Worm (Caenorhabditis elegans): ENCODE results near the gene C39B10.7.

The C39B10.7 gene

DNA sequence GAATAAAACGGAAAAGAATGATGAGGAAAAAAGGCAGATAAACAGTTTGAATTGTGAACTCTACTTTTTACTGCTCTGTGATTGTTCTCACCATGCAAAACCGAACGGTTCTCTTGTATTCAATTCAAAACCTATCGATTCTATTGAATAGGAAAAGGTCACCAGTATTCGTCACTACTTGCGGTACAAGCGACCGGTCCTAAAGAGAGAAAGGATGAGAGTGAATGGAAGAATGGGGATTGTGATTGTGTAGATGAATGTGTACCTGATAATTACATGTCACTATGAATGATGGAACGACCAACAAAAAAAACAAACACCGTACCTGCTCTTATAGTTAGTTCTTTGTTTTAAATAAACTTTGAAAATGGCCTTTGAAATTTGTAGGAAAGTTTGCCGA is 43.9 kb upstream of the C39B10.7 start:
- TF ChIP-seq zip-11 (GFP tag; IDR thresholded peaks at IDR 0.05) (no peak), tra-1 (GFP tag; IDR thresholded peaks at IDR 0.05) (no peak), Y105C5A.15 (GFP tag; IDR thresholded peaks at IDR 0.05) (no peak), mes-2 (tag; optimal IDR thresholded peaks at IDR 0.05; ENCODE audit: poor library complexity, severe bottlenecking) (peak; percentile 8)

ce11 chrX:10433863-10434262 is 42.8 kb upstream of the C39B10.7 start:
- TF ChIP-seq daf-8 (GFP tag; IDR thresholded peaks at IDR 0.05) (no peak), snpc-1.2 (GFP tag; IDR thresholded peaks at IDR 0.05) (no peak), tag-97 (GFP tag; IDR thresholded peaks at IDR 0.05) (no peak), T26A8.4 (GFP tag; IDR thresholded peaks at IDR 0.05) (no peak), saeg-2 (GFP tag; IDR thresholded peaks at IDR 0.05) (no peak), Y105C5A.15 (GFP tag; IDR thresholded peaks at IDR 0.05) (no peak), fos-1 (tag; optimal IDR thresholded peaks at IDR 0.05) (no peak), vab-7 (GFP tag; IDR thresholded peaks at IDR 0.05) (no peak), nhr-237 (tag; optimal IDR thresholded peaks at IDR 0.05) (no peak), mdl-1 (tag; optimal IDR thresholded peaks at IDR 0.05) (no peak), F26F4.8 (GFP tag; conservative IDR thresholded peaks at IDR 0.05) (no peak), pqm-1 (tag; optimal IDR thresholded peaks at IDR 0.05) (no peak)

ce11 chrX:10435492-10435939 is 41.2 kb upstream of the C39B10.7 start:
- no peak for TF ChIP-seq arid-1 (GFP tag; conservative IDR thresholded peaks at IDR 0.05)
- no peak for TF ChIP-seq daf-8 (GFP tag; IDR thresholded peaks at IDR 0.05)
- TF ChIP-seq nhr-111 (GFP tag; optimal IDR thresholded peaks at IDR 0.05): no peak
- TF ChIP-seq dmd-9 (GFP tag; IDR thresholded peaks at IDR 0.05): no peak
- no peak for TF ChIP-seq daf-19 (GFP tag; conservative IDR thresholded peaks at IDR 0.05)
- TF ChIP-seq nhr-41 (GFP tag; IDR thresholded peaks at IDR 0.05): no peak
- no peak for TF ChIP-seq madf-5 (GFP tag; IDR thresholded peaks at IDR 0.05)
- TF ChIP-seq ceh-82 (tag; optimal IDR thresholded peaks at IDR 0.05): no peak
- TF ChIP-seq zag-1 (tag; optimal IDR thresholded peaks at IDR 0.05): peak; percentile 29
- TF ChIP-seq spr-1 (tag; optimal IDR thresholded peaks at IDR 0.05): no peak
- peak; percentile 71 for TF ChIP-seq mxl-3 (GFP tag; optimal IDR thresholded peaks at IDR 0.05)
- no peak for TF ChIP-seq F44E2.7 (GFP tag; IDR thresholded peaks at IDR 0.05)
- TF ChIP-seq nhr-28 (tag; optimal IDR thresholded peaks at IDR 0.05): peak; percentile 61
- TF ChIP-seq duxl-1 (tag; optimal IDR thresholded peaks at IDR 0.05; ENCODE audit: poor library complexity): no peak
- no peak for TF ChIP-seq unc-130 (GFP tag; optimal IDR thresholded peaks at IDR 0.05)
- peak; percentile 41 for TF ChIP-seq ceh-28 (tag; optimal IDR thresholded peaks at IDR 0.05)
- TF ChIP-seq attf-4 (tag; optimal IDR thresholded peaks at IDR 0.05): no peak
- TF ChIP-seq lim-7 (GFP tag; IDR thresholded peaks at IDR 0.05): no peak
- peak; percentile 98 for TF ChIP-seq fkh-10 (GFP tag; optimal IDR thresholded peaks at IDR 0.05)
- peak; percentile 84 for TF ChIP-seq mep-1 (tag; optimal IDR thresholded peaks at IDR 0.05)
- no peak for TF ChIP-seq lin-1 (GFP tag; IDR thresholded peaks at IDR 0.05)
- peak; percentile 79 for TF ChIP-seq rbr-2 (tag; optimal IDR thresholded peaks at IDR 0.05)
- no peak for TF ChIP-seq F49E8.2 (tag; optimal IDR thresholded peaks at IDR 0.05; ENCODE audit: borderline replicate concordance)
- TF ChIP-seq lin-39 (tag; optimal IDR thresholded peaks at IDR 0.05): no peak
- TF ChIP-seq zfp-3 (GFP tag; conservative IDR thresholded peaks at IDR 0.05): no peak
- TF ChIP-seq snpc-4 (tag; optimal IDR thresholded peaks at IDR 0.05): no peak
- TF ChIP-seq zip-2 (tag; optimal IDR thresholded peaks at IDR 0.05): no peak
- TF ChIP-seq hif-1 (tag; optimal IDR thresholded peaks at IDR 0.05): peak in 1 of 2 experiments; percentile 62
- no peak for TF ChIP-seq ZK337.2 (GFP tag; IDR thresholded peaks at IDR 0.05)
- no peak for TF ChIP-seq nhr-6 (tag; optimal IDR thresholded peaks at IDR 0.05)
- TF ChIP-seq F37D6.2 (tag; optimal IDR thresholded peaks at IDR 0.05): peak; percentile 80
- peak; percentile 94 for TF ChIP-seq set-16 (GFP tag; IDR thresholded peaks at IDR 0.05)
- peak; percentile 74 for TF ChIP-seq hlh-11 (tag; optimal IDR thresholded peaks at IDR 0.05)
- no peak for TF ChIP-seq zip-11 (GFP tag; IDR thresholded peaks at IDR 0.05)
- no peak for TF ChIP-seq T20F7.1 (GFP tag; optimal IDR thresholded peaks at IDR 0.05)
- TF ChIP-seq Y48G9A.11 (GFP tag; IDR thresholded peaks at IDR 0.05): no peak
- TF ChIP-seq dpl-1 (GFP tag; optimal IDR thresholded peaks at IDR 0.05): no peak
